Fruit fly (Drosophila melanogaster) whole organism, embryonic: Measurements from ENCODE around the gene RhoGDI.
A peak's percentile ranks its signal among the peaks of the same experiment; 100 is the strongest.

Experiments
- Abd-B ChIP-seq: fragments of 200-800 bp; sonication (Bioruptor generic); optimal IDR thresholded peaks from 2 replicates; lab custom pipeline; 2018; ENCODE audit warnings: missing biosample characterization, mild to moderate bottlenecking, missing genetic modification characterization, moderate library complexity
- Adf1 ChIP-seq: fragments of 200-800 bp; sonication (Bioruptor generic); IDR thresholded peaks from 2 replicates; pipeline ENCODE4 v1.3.6; 2022; ENCODE audit warnings: missing biosample characterization, missing genetic modification characterization
- B-H2 ChIP-seq: fragments of 200-800 bp; sonication (Bioruptor generic); optimal IDR thresholded peaks from 2 replicates; lab custom pipeline; 2018; ENCODE audit warnings: missing biosample characterization, mild to moderate bottlenecking, missing genetic modification characterization
- Bdp1 ChIP-seq: fragments of 200-800 bp; sonication (Bioruptor generic); optimal IDR thresholded peaks from 3 replicates; lab custom pipeline; 2016; ENCODE audit warnings: missing biosample characterization, missing genetic modification characterization
- CG10209 ChIP-seq: fragments of 200-800 bp; sonication (Bioruptor generic); optimal IDR thresholded peaks from 3 replicates; lab custom pipeline; 2017; ENCODE audit warnings: missing biosample characterization, mild to moderate bottlenecking, missing genetic modification characterization, missing genetic modification reagents
- CG10267 ChIP-seq: fragments of 200-800 bp; sonication (Bioruptor generic); optimal IDR thresholded peaks from 2 replicates; lab custom pipeline; 2018; ENCODE audit warnings: missing biosample characterization, mild to moderate bottlenecking, missing genetic modification characterization, moderate library complexity
- CG10431 ChIP-seq: fragments of 200-800 bp; sonication (Bioruptor generic); optimal IDR thresholded peaks from 3 replicates; lab custom pipeline; 2018; ENCODE audit warnings: missing biosample characterization, mild to moderate bottlenecking, missing genetic modification characterization
- CG12236 ChIP-seq: fragments of 200-800 bp; sonication (Bioruptor generic); optimal IDR thresholded peaks from 2 replicates; lab custom pipeline; 2016; ENCODE audit warnings: missing biosample characterization, missing genetic modification characterization
- CG1603 ChIP-seq: fragments of 200-800 bp; sonication (Bioruptor generic); optimal IDR thresholded peaks from 2 replicates; lab custom pipeline; 2019; ENCODE audit warnings: missing biosample characterization, mild to moderate bottlenecking, missing genetic modification characterization, moderate library complexity
- CG1647 ChIP-seq: fragments of 200-800 bp; sonication (Bioruptor generic); optimal IDR thresholded peaks from 3 replicates; lab custom pipeline; 2016; ENCODE audit warnings: missing biosample characterization, missing genetic modification characterization
- CG18476 ChIP-seq: fragments of 200-800 bp; sonication (Bioruptor generic); optimal IDR thresholded peaks from 2 replicates; lab custom pipeline; 2016; ENCODE audit warnings: missing biosample characterization, mild to moderate bottlenecking, missing genetic modification characterization
- CG2116 ChIP-seq: fragments of 200-800 bp; sonication (Bioruptor generic); optimal IDR thresholded peaks from 3 replicates; lab custom pipeline; 2018; ENCODE audit warnings: missing biosample characterization, mild to moderate bottlenecking, missing genetic modification characterization
- CG2129 ChIP-seq: fragments of 200-800 bp; sonication (Bioruptor generic); IDR thresholded peaks from 2 replicates; pipeline ENCODE4 v1.3.6; 2022; ENCODE audit warnings: missing biosample characterization, missing genetic modification characterization; ENCODE audit not compliant: partially characterized antibody
- CG2889 ChIP-seq: fragments of 200-800 bp; sonication (Bioruptor generic); IDR thresholded peaks from 3 replicates; pipeline ENCODE4 v1.3.6; 2022; ENCODE audit warnings: missing biosample characterization, missing genetic modification characterization
- CG3065 ChIP-seq: fragments of 200-800 bp; sonication (Bioruptor generic); optimal IDR thresholded peaks from 2 replicates; lab custom pipeline; 2016; ENCODE audit warnings: missing biosample characterization, missing genetic modification characterization
- CG3847 ChIP-seq: fragments of 200-800 bp; sonication (Bioruptor generic); IDR thresholded peaks from 2 replicates; pipeline ENCODE4 v1.3.6; 2022; ENCODE audit warnings: missing biosample characterization, missing genetic modification characterization
- CG3995 ChIP-seq: fragments of 200-800 bp; sonication (Bioruptor generic); optimal IDR thresholded peaks from 3 replicates; lab custom pipeline; 2016; ENCODE audit warnings: missing biosample characterization, missing genetic modification characterization
- CG42726 ChIP-seq: fragments of 200-800 bp; sonication (Bioruptor generic); IDR thresholded peaks from 2 replicates; pipeline ENCODE4 v1.3.6; 2022; ENCODE audit warnings: missing biosample characterization, missing genetic modification characterization; ENCODE audit not compliant: partially characterized antibody
- CG4854 ChIP-seq: fragments of 200-800 bp; sonication (Bioruptor generic); optimal IDR thresholded peaks from 2 replicates; lab custom pipeline; 2016; ENCODE audit warnings: missing biosample characterization, missing genetic modification characterization, inconsistent platforms
- CG5245 ChIP-seq: fragments of 200-800 bp; sonication (Bioruptor generic); optimal IDR thresholded peaks from 3 replicates; lab custom pipeline; 2016; ENCODE audit warnings: missing biosample characterization, missing genetic modification characterization
- CG5953 ChIP-seq: fragments of 200-800 bp; sonication (Bioruptor generic); IDR thresholded peaks from 2 replicates; pipeline ENCODE4 v1.3.6; 2022; ENCODE audit warnings: missing biosample characterization, missing genetic modification characterization
- CG8089 ChIP-seq: fragments of 200-800 bp; sonication (Bioruptor generic); optimal IDR thresholded peaks from 3 replicates; lab custom pipeline; 2016; ENCODE audit warnings: missing biosample characterization, missing genetic modification characterization
- CG8290 ChIP-seq, 3 experiments: fragments of 200-800 bp; sonication (Bioruptor generic); optimal IDR thresholded peaks; 2 replicates each; lab custom pipeline; 2016 to 2019; ENCODE audit warnings: missing biosample characterization in 3 of 3, missing genetic modification characterization in 3 of 3, mild to moderate bottlenecking in 2 of 3, moderate library complexity in 1 of 3
- CG9609 ChIP-seq: fragments of 200-800 bp; sonication (Bioruptor generic); optimal IDR thresholded peaks from 3 replicates; lab custom pipeline; 2016; ENCODE audit warnings: missing biosample characterization, missing genetic modification characterization
- CG9932 ChIP-seq: fragments of 200-800 bp; sonication (Bioruptor generic); IDR thresholded peaks from 2 replicates; pipeline ENCODE4 v1.3.6; 2022; ENCODE audit warnings: missing biosample characterization, missing genetic modification characterization
- Camta ChIP-seq: fragments of 200-800 bp; sonication (Bioruptor generic); optimal IDR thresholded peaks from 2 replicates; lab custom pipeline; 2016; ENCODE audit warnings: missing biosample characterization, missing genetic modification characterization
- H15 ChIP-seq: fragments of 200-800 bp; sonication (Bioruptor generic); IDR thresholded peaks from 3 replicates; pipeline ENCODE4 v1.3.6; 2022; ENCODE audit warnings: missing biosample characterization, missing genetic modification characterization
- HmgD ChIP-seq: fragments of 200-800 bp; sonication (Bioruptor generic); optimal IDR thresholded peaks from 3 replicates; lab custom pipeline; 2016; ENCODE audit warnings: missing biosample characterization, missing genetic modification characterization
- Hr39 ChIP-seq: fragments of >200 bp; optimal IDR thresholded peaks from 2 replicates; lab custom pipeline; 2017
- Hsf ChIP-seq: fragments of 200-800 bp; sonication (Bioruptor generic); optimal IDR thresholded peaks from 3 replicates; lab custom pipeline; 2016; ENCODE audit warnings: missing biosample characterization, missing genetic modification characterization
- Kr ChIP-seq: fragments of 200-800 bp; sonication (Bioruptor generic); optimal IDR thresholded peaks from 2 replicates; lab custom pipeline; 2017; ENCODE audit warnings: missing biosample characterization, mild to moderate bottlenecking, missing genetic modification characterization
- Meics ChIP-seq: fragments of 200-800 bp; sonication (Bioruptor generic); optimal IDR thresholded peaks from 2 replicates; lab custom pipeline; 2017; ENCODE audit warnings: missing biosample characterization, mild to moderate bottlenecking, missing genetic modification characterization
- Mes4 ChIP-seq: fragments of 200-800 bp; sonication (Bioruptor generic); optimal IDR thresholded peaks from 2 replicates; lab custom pipeline; 2016; ENCODE audit warnings: missing biosample characterization, missing genetic modification characterization
- NFAT ChIP-seq: fragments of 200-800 bp; sonication (Bioruptor generic); IDR thresholded peaks from 2 replicates; pipeline ENCODE4 v1.3.6; 2022; ENCODE audit warnings: missing biosample characterization, missing genetic modification characterization
- Trl ChIP-seq, 3 experiments: fragments of >200 bp in 2 of 3; fragments of 200-800 bp in 1 of 3; sonication (Bioruptor generic) in 1 of 3; optimal IDR thresholded peaks; 2 replicates in 1 of 3; 3 replicates in 2 of 3; lab custom pipeline; 2016 to 2017; ENCODE audit warnings: missing biosample characterization in 1 of 3, missing genetic modification characterization in 1 of 3
- Xbp1 ChIP-seq: fragments of 200-800 bp; sonication (Bioruptor generic); optimal IDR thresholded peaks from 3 replicates; lab custom pipeline; 2016; ENCODE audit warnings: missing biosample characterization, mild to moderate bottlenecking, missing genetic modification characterization
- az2 ChIP-seq: fragments of 200-800 bp; sonication (Bioruptor generic); optimal IDR thresholded peaks from 3 replicates; lab custom pipeline; 2016; ENCODE audit warnings: missing biosample characterization, missing genetic modification characterization
- bowl ChIP-seq: fragments of 200-800 bp; sonication (Bioruptor generic); IDR thresholded peaks from 2 replicates; pipeline ENCODE4 v1.3.6; 2022; ENCODE audit warnings: missing biosample characterization, missing genetic modification characterization
- cas ChIP-seq: fragments of 200-800 bp; sonication (Bioruptor generic); IDR thresholded peaks from 2 replicates; pipeline ENCODE4 v1.3.6; 2022; ENCODE audit warnings: missing biosample characterization, missing genetic modification characterization
- crc ChIP-seq: fragments of 200-800 bp; sonication (Bioruptor generic); optimal IDR thresholded peaks from 2 replicates; lab custom pipeline; 2016; ENCODE audit warnings: missing biosample characterization, missing genetic modification characterization
- crol ChIP-seq: fragments of 200-800 bp; sonication (Bioruptor generic); IDR thresholded peaks from 2 replicates; pipeline ENCODE4 v1.3.6; 2022; ENCODE audit warnings: missing biosample characterization, missing genetic modification characterization
- da ChIP-seq: fragments of 200-800 bp; sonication (Bioruptor generic); optimal IDR thresholded peaks from 2 replicates; lab custom pipeline; 2016; ENCODE audit warnings: missing biosample characterization, missing genetic modification characterization
- esg ChIP-seq: fragments of 200-800 bp; sonication (Bioruptor generic); conservative IDR thresholded peaks from 2 replicates; pipeline ENCODE4 v1.3.6; 2022; ENCODE audit warnings: missing biosample characterization, missing genetic modification characterization
- gsb-n ChIP-seq: fragments of 200-800 bp; sonication (Bioruptor generic); optimal IDR thresholded peaks from 3 replicates; lab custom pipeline; 2018; ENCODE audit warnings: missing biosample characterization, mild to moderate bottlenecking, missing genetic modification characterization
- ham ChIP-seq: fragments of 200-800 bp; sonication (Bioruptor generic); IDR thresholded peaks from 2 replicates; pipeline ENCODE4 v1.3.6; 2022; ENCODE audit warnings: missing biosample characterization, missing genetic modification characterization
- lilli ChIP-seq: fragments of 200-800 bp; sonication (Bioruptor generic); optimal IDR thresholded peaks from 3 replicates; lab custom pipeline; 2016; ENCODE audit warnings: missing biosample characterization, missing genetic modification characterization
- maf-S ChIP-seq: fragments of 200-800 bp; sonication (Bioruptor generic); optimal IDR thresholded peaks from 2 replicates; lab custom pipeline; 2016; ENCODE audit warnings: missing biosample characterization, missing genetic modification characterization
- otp ChIP-seq: fragments of 200-800 bp; sonication (Bioruptor generic); IDR thresholded peaks from 3 replicates; pipeline ENCODE4, ENCODE4 v1.3.6; 2022; ENCODE audit warnings: missing biosample characterization, missing genetic modification characterization
- row ChIP-seq: fragments of 200-800 bp; sonication (Bioruptor generic); IDR thresholded peaks from 3 replicates; pipeline ENCODE4 v1.3.6; 2022; ENCODE audit warnings: missing biosample characterization, missing genetic modification characterization
- sens ChIP-seq: fragments of 200-800 bp; sonication (Bioruptor generic); peaks from one replicate; lab custom pipeline; 2016; ENCODE audit warnings: missing biosample characterization, missing genetic modification characterization
- sens-2 ChIP-seq: fragments of 200-800 bp; sonication (Bioruptor generic); IDR thresholded peaks from 2 replicates; pipeline ENCODE4 v1.3.6; 2022; ENCODE audit warnings: missing biosample characterization, missing genetic modification characterization
- zfh1 ChIP-seq: fragments of 200-800 bp; sonication (Bioruptor generic); IDR thresholded peaks from 3 replicates; pipeline ENCODE4 v1.3.6; 2022; ENCODE audit warnings: missing biosample characterization, missing genetic modification characterization

RhoGDI gene

DNA sequence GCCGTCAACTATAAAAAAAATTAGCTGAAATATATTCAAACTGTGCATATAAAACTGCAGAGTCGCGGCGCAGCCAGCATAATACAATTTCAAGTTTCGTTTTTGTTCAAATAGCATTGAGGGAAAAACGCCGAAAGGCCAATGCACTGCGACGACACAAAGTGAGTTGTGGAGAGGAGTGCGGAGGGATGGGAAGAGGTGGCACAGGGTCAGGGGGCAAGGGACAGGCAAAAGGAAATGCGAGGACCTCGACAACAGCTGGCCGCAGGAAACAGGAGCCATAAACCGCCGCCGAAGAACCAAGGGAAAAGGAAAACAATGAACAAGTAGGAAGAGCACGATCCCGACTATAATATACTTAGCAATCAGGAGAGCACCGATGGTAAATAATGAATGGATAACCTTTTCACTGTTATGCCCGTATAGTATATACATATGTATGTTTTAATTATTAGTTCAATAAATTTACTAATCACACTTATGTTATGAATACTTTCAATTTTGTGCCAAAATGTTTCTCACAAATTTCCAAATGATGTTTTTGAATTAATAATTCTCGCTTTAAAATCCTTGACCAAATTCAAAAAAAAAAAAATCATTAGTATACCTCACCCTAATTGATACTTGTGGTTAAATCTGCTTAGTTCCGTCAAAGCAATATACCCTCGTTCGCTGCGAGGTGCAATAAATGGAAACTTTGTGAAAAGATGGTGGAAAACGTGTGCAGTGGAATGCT lies 29.8 kb upstream of the RhoGDI start (continued):
- TF ChIP-seq CG8290 (GFP tag; optimal IDR thresholded peaks at IDR 0.05; lab: Kevin White, UChicago) (no peak), CG8290 (tag; optimal IDR thresholded peaks at IDR 0.05; lab: Kevin White, UChicago) (no peak), da (GFP tag; lab: Kevin White, UChicago) (no peak), Camta (GFP tag; lab: Kevin White, UChicago) (no peak), otp (no peak), row (GFP tag; lab: Robert Waterston, UW) (peak; percentile 55), CG42726 (GFP tag; lab: Robert Waterston, UW) (no peak), CG3065 (no peak), lilli (GFP tag; lab: Kevin White, UChicago) (no peak), CG1647 (no peak), crc (GFP tag; lab: Kevin White, UChicago) (no peak), CG3995 (GFP tag; lab: Kevin White, UChicago) (no peak), CG2889 (GFP tag; lab: Robert Waterston, UW) (no peak), Adf1 (GFP tag; lab: Robert Waterston, UW) (no peak), CG12236 (no peak), CG10209 (GFP tag; lab: Kevin White, UChicago) (peak; percentile 45), Meics (GFP tag; lab: Kevin White, UChicago) (no peak), Hsf (GFP tag; lab: Kevin White, UChicago) (no peak), cas (no peak), NFAT (GFP tag; lab: Robert Waterston, UW) (no peak), Abd-B (GFP tag; lab: Kevin White, UChicago) (no peak), Trl (optimal IDR thresholded peaks at IDR 0.05; lab: Kevin White, UChicago) (no peak), Trl (GFP tag; optimal IDR thresholded peaks at IDR 0.05; lab: Kevin White, UChicago) (no peak), CG10431 (GFP tag; lab: Kevin White, UChicago) (no peak), maf-S (no peak), B-H2 (GFP tag; lab: Kevin White, UChicago) (no peak), CG10267 (tag; lab: Kevin White, UChicago) (no peak), CG2129 (GFP tag; lab: Robert Waterston, UW) (no peak), CG2116 (GFP tag; lab: Kevin White, UChicago) (no peak), HmgD (no peak), CG5953 (no peak), H15 (GFP tag; lab: Robert Waterston, UW) (no peak), CG4854 (GFP tag; lab: Kevin White, UChicago) (no peak), Hr39 (no peak), Xbp1 (GFP tag; lab: Kevin White, UChicago) (peak; percentile 51), CG3847 (no peak), bowl (GFP tag; lab: Robert Waterston, UW) (no peak), gsb-n (peak; percentile 31), CG1603 (peak; percentile 12), CG9609 (GFP tag; lab: Kevin White, UChicago) (no peak), crol (peak; percentile 96), az2 (GFP tag; lab: Kevin White, UChicago) (peak; percentile 49), CG18476 (GFP tag; lab: Kevin White, UChicago) (no peak), CG5245 (GFP tag; lab: Kevin White, UChicago) (no peak), CG9932 (GFP tag; lab: Robert Waterston, UW) (no peak), ham (GFP tag; lab: Robert Waterston, UW) (no peak), esg (no peak), Mes4 (GFP tag; lab: Kevin White, UChicago) (no peak), Kr (GFP tag; lab: Kevin White, UChicago) (no peak), sens-2 (GFP tag; lab: Robert Waterston, UW) (no peak), CG8089 (GFP tag; lab: Kevin White, UChicago) (no peak), Bdp1 (GFP tag; lab: Kevin White, UChicago) (no peak), zfh1 (no peak), sens (GFP tag; lab: Kevin White, UChicago) (peak; percentile 90)
